Worm (Caenorhabditis elegans) whole organism, young adult: Measurements from ENCODE around the gene Y45G5AM.3.

ENCODE experiments used
- C06A6.2 ChIP-seq: fragments of 200-800 bp; sonication (Bioruptor generic); conservative IDR thresholded peaks from 2 replicates; pipeline ENCODE4 v1.3.6; 2022; ENCODE audit warnings: missing genetic modification characterization, missing compliant biosample characterization
- F39B2.1 ChIP-seq: fragments of 200-800 bp; sonication (Bioruptor generic); IDR thresholded peaks from 2 replicates; pipeline ENCODE4 v1.3.6; 2022; ENCODE audit warnings: missing genetic modification reagents, missing genetic modification characterization, missing compliant biosample characterization
- F49E8.2 ChIP-seq: sonication (generic microtip); optimal IDR thresholded peaks from 3 replicates; lab custom pipeline; 2017; ENCODE audit warnings: missing genetic modification characterization, mild to moderate bottlenecking, missing compliant biosample characterization, antibody characterized with exemption, moderate library complexity; ENCODE audit not compliant: insufficient read depth
- F55B11.4 ChIP-seq: sonication (generic microtip); optimal IDR thresholded peaks from 2 replicates; lab custom pipeline; 2016; ENCODE audit warnings: missing compliant biosample characterization, missing genetic modification characterization, borderline replicate concordance; ENCODE audit not compliant: insufficient read depth
- F57C9.4 ChIP-seq: sonication (generic microtip); optimal IDR thresholded peaks from 2 replicates; lab custom pipeline; 2017; ENCODE audit warnings: mild to moderate bottlenecking, missing genetic modification characterization, missing compliant biosample characterization
- T26A5.8 ChIP-seq: sonication (generic microtip); optimal IDR thresholded peaks from 2 replicates; lab custom pipeline; 2016; ENCODE audit warnings: missing genetic modification characterization, missing compliant biosample characterization
- aptf-2 ChIP-seq: fragments of 200-800 bp; sonication (Bioruptor generic); conservative IDR thresholded peaks from 2 replicates; pipeline ENCODE4 v1.3.6; 2022; ENCODE audit warnings: missing genetic modification reagents, missing genetic modification characterization, missing compliant biosample characterization
- atf-7 ChIP-seq: sonication (generic microtip); optimal IDR thresholded peaks from 2 replicates; lab custom pipeline; 2017; ENCODE audit warnings: mild to moderate bottlenecking, missing genetic modification characterization, missing compliant biosample characterization
- attf-5 ChIP-seq: fragments of 200-800 bp; sonication (Bioruptor generic); optimal IDR thresholded peaks from 2 replicates; lab custom pipeline; 2018; ENCODE audit warnings: mild to moderate bottlenecking, missing genetic modification characterization, missing compliant biosample characterization
- ceh-100 ChIP-seq: fragments of 200-800 bp; sonication (Bioruptor generic); IDR thresholded peaks from 2 replicates; pipeline ENCODE4 v1.3.6; 2022; ENCODE audit warnings: missing genetic modification reagents, missing genetic modification characterization, missing compliant biosample characterization
- ceh-91 ChIP-seq: fragments of 200-800 bp; sonication (Bioruptor generic); IDR thresholded peaks from 2 replicates; pipeline ENCODE4 v1.3.6; 2022; ENCODE audit warnings: missing genetic modification reagents, missing genetic modification characterization, missing compliant biosample characterization
- dpl-1 ChIP-seq: fragments of 150-350 bp; optimal IDR thresholded peaks from 2 replicates; lab custom pipeline; 2014; ENCODE audit warnings: missing biosample characterization, missing genetic modification reagents, missing genetic modification characterization
- egl-18 ChIP-seq: fragments of 200-800 bp; sonication (Bioruptor generic); IDR thresholded peaks from 2 replicates; pipeline ENCODE4 v1.3.6; 2022; ENCODE audit warnings: missing genetic modification reagents, missing genetic modification characterization, missing compliant biosample characterization
- egl-44 ChIP-seq: fragments of 200-800 bp; sonication (Bioruptor generic); IDR thresholded peaks from 2 replicates; pipeline ENCODE4 v1.3.6; 2022; ENCODE audit warnings: missing genetic modification reagents, missing genetic modification characterization, missing compliant biosample characterization
- egrh-3 ChIP-seq: fragments of 200-800 bp; sonication (Bioruptor generic); IDR thresholded peaks from 2 replicates; pipeline ENCODE4 v1.3.6; 2022; ENCODE audit warnings: missing genetic modification reagents, missing genetic modification characterization, missing compliant biosample characterization
- hlh-12 ChIP-seq: sonication (generic microtip); optimal IDR thresholded peaks from 2 replicates; lab custom pipeline; 2016; ENCODE audit warnings: missing genetic modification characterization, missing compliant biosample characterization
- hmg-1.2 ChIP-seq: fragments of 200-800 bp; sonication (Bioruptor generic); IDR thresholded peaks from 2 replicates; pipeline ENCODE4 v1.3.6; 2022; ENCODE audit warnings: missing genetic modification reagents, missing genetic modification characterization, missing compliant biosample characterization
- let-526 ChIP-seq: fragments of 200-800 bp; sonication (Bioruptor generic); IDR thresholded peaks from 2 replicates; pipeline ENCODE4 v1.3.6; 2022; ENCODE audit warnings: missing genetic modification reagents, missing genetic modification characterization, missing compliant biosample characterization
- lin-40 ChIP-seq: sonication (generic microtip); optimal IDR thresholded peaks from 2 replicates; lab custom pipeline; 2016; ENCODE audit warnings: missing genetic modification characterization, mild to moderate bottlenecking, missing compliant biosample characterization, missing genotype, missing genetic modification reagents
- lin-54 ChIP-seq: fragments of 200-800 bp; sonication (Bioruptor generic); optimal IDR thresholded peaks from 2 replicates; lab custom pipeline; 2018; ENCODE audit warnings: mild to moderate bottlenecking, missing genetic modification characterization, missing compliant biosample characterization
- lir-1 ChIP-seq: fragments of 200-800 bp; sonication (Bioruptor generic); conservative IDR thresholded peaks from 2 replicates; pipeline ENCODE4 v1.3.6; 2022; ENCODE audit warnings: missing genetic modification reagents, missing genetic modification characterization, missing compliant biosample characterization
- madf-6 ChIP-seq: fragments of 200-800 bp; sonication (Bioruptor generic); IDR thresholded peaks from 2 replicates; pipeline ENCODE4 v1.3.6; 2022; ENCODE audit warnings: missing genetic modification reagents, missing genetic modification characterization, missing compliant biosample characterization
- mcd-1 ChIP-seq: fragments of 200-800 bp; sonication (Bioruptor generic); IDR thresholded peaks from 2 replicates; pipeline ENCODE4 v1.3.6; 2022; ENCODE audit warnings: missing genetic modification reagents, missing genetic modification characterization, missing compliant biosample characterization
- mes-4 ChIP-seq: sonication (generic microtip); optimal IDR thresholded peaks from 2 replicates; lab custom pipeline; 2016; ENCODE audit warnings: missing genotype, missing genetic modification characterization, missing compliant biosample characterization
- nfya-2 ChIP-seq: fragments of 200-800 bp; sonication (Bioruptor generic); IDR thresholded peaks from 2 replicates; pipeline ENCODE4 v1.3.6; 2022; ENCODE audit warnings: missing genetic modification reagents, missing genetic modification characterization, missing compliant biosample characterization
- nfyb-1 ChIP-seq: fragments of 200-800 bp; sonication (Bioruptor generic); IDR thresholded peaks from 2 replicates; pipeline ENCODE4 v1.3.6; 2022; ENCODE audit warnings: missing genetic modification reagents, missing genetic modification characterization, missing compliant biosample characterization
- nhr-179 ChIP-seq: sonication (generic microtip); optimal IDR thresholded peaks from 2 replicates; lab custom pipeline; 2016; ENCODE audit warnings: mild to moderate bottlenecking, missing genetic modification characterization, missing compliant biosample characterization
- rcor-1 ChIP-seq: fragments of 200-800 bp; sonication (Bioruptor generic); IDR thresholded peaks from 2 replicates; pipeline ENCODE4 v1.3.6; 2022; ENCODE audit warnings: missing genetic modification reagents, missing genetic modification characterization, missing compliant biosample characterization
- rec-8 ChIP-seq, 2 experiments: sonication (generic microtip); optimal IDR thresholded peaks; 2 replicates each; lab custom pipeline; 2016; ENCODE audit warnings: mild to moderate bottlenecking in 2 of 2, missing genetic modification characterization in 2 of 2, missing genetic modification reagents in 2 of 2, missing genotype in 2 of 2, missing biosample characterization in 1 of 2, missing compliant biosample characterization in 1 of 2, moderate library complexity in 1 of 2
- snpc-1.1 ChIP-seq: sonication (generic microtip); optimal IDR thresholded peaks from 2 replicates; lab custom pipeline; 2017; ENCODE audit warnings: missing genetic modification characterization, mild to moderate bottlenecking, missing compliant biosample characterization, antibody characterized with exemption, moderate library complexity, missing genotype, missing genetic modification reagents; ENCODE audit not compliant: insufficient read depth
- snpc-4 ChIP-seq, 5 experiments: fragments of 150-350 bp in 1 of 5; sonication (generic microtip) in 4 of 5; optimal IDR thresholded peaks; 2 replicates each; lab custom pipeline; 2014 to 2018; ENCODE audit warnings: missing genetic modification characterization in 5 of 5, missing biosample characterization in 3 of 5, antibody characterized with exemption in 2 of 5, mild to moderate bottlenecking in 2 of 5, missing compliant biosample characterization in 2 of 5, missing genotype in 2 of 5, moderate library complexity in 2 of 5, missing genetic modification reagents in 1 of 5
- tbp1 ChIP-seq: fragments of 200-800 bp; sonication (Bioruptor generic); optimal IDR thresholded peaks from 2 replicates; lab custom pipeline; 2018; ENCODE audit warnings: mild to moderate bottlenecking, missing genetic modification characterization, missing compliant biosample characterization
- unc-130 ChIP-seq: sonication (generic microtip); optimal IDR thresholded peaks from 2 replicates; lab custom pipeline; 2016; ENCODE audit warnings: missing genetic modification reagents, missing genetic modification characterization, missing compliant biosample characterization
- zfh-2 ChIP-seq: fragments of 200-800 bp; sonication (Bioruptor generic); conservative IDR thresholded peaks from 2 replicates; pipeline ENCODE4 v1.3.6; 2022; ENCODE audit warnings: missing genetic modification reagents, missing genetic modification characterization, missing compliant biosample characterization
- ztf-18 ChIP-seq: sonication (generic microtip); optimal IDR thresholded peaks from 2 replicates; lab custom pipeline; 2016; ENCODE audit warnings: missing genotype, mild to moderate bottlenecking, missing genetic modification characterization, missing compliant biosample characterization
- ztf-28 ChIP-seq: fragments of 200-800 bp; sonication (Bioruptor generic); IDR thresholded peaks from 2 replicates; pipeline ENCODE4 v1.3.6; 2022; ENCODE audit warnings: missing genetic modification reagents, missing genetic modification characterization, missing compliant biosample characterization

Gene Y45G5AM.3

ce11 chrV:4181272-4181671 is 16.9 kb downstream of the Y45G5AM.3 start:
- TF ChIP-seq madf-6 (GFP tag; lab: Robert Waterston, UW) (peak; percentile 49), atf-7 (tag; lab: Kevin White, UChicago) (no peak)

ce11 chrV:4181727-4182126 is 17.4 kb downstream of the Y45G5AM.3 start:
- TF ChIP-seq zfh-2 (GFP tag; lab: Robert Waterston, UW), result no peak
- peak; percentile 76 for TF ChIP-seq ceh-100 (GFP tag; lab: Robert Waterston, UW)
- no peak for TF ChIP-seq nfya-2 (GFP tag; lab: Robert Waterston, UW)
- TF ChIP-seq T26A5.8, result no peak
- TF ChIP-seq dpl-1 (GFP tag; lab: Kevin White, UChicago), result no peak

DNA sequence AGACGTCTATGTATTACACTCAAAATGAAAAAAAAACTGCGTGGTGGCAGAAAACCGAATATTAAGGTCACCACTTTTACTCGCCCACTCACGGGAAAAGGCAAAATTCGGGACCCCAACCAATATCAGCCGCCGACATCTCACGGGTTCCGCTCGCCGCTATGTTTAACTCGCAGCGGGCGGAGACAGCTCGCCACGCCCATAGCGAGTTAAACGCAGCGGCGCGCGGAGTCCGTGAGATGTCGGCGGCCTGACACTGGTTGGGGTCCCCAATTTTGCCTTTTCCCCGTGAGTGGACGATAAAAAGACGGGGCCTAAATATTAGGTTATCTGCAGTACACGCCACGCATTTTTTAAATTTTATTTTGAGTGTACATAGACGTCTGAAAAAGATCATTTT is 18.2 kb downstream of the Y45G5AM.3 start:
- no peak for TF ChIP-seq nhr-179 (tag; lab: Kevin White, UChicago)
- TF ChIP-seq tbp1, result no peak
- no peak for TF ChIP-seq attf-5
- TF ChIP-seq mes-4 (tag; lab: Kevin White, UChicago), result no peak
- no peak for TF ChIP-seq mcd-1
- no peak for TF ChIP-seq ztf-18 (tag; lab: Kevin White, UChicago)
- TF ChIP-seq F49E8.2, result no peak
- no peak for TF ChIP-seq ztf-28 (GFP tag; lab: Robert Waterston, UW)
- TF ChIP-seq lin-40 (tag; lab: Kevin White, UChicago), result no peak
- TF ChIP-seq let-526, result no peak
- no peak for TF ChIP-seq F55B11.4
- TF ChIP-seq lir-1 (GFP tag; lab: Robert Waterston, UW), result no peak
- no peak for TF ChIP-seq nfyb-1 (GFP tag; lab: Robert Waterston, UW)
- TF ChIP-seq egrh-3, result peak; percentile 73
- peak; percentile 40 for TF ChIP-seq snpc-1.1
- no peak for TF ChIP-seq hlh-12 (tag; lab: Kevin White, UChicago)
- no peak for TF ChIP-seq rcor-1
- TF ChIP-seq C06A6.2 (GFP tag; lab: Robert Waterston, UW), result no peak
- no peak for TF ChIP-seq T26A5.8
- no peak for TF ChIP-seq lin-54 (GFP tag; lab: Kevin White, UChicago)
- TF ChIP-seq egl-18, result no peak
- TF ChIP-seq snpc-4 (GFP tag; optimal IDR thresholded peaks at IDR 0.05; lab: Kevin White, UChicago), result no peak
- TF ChIP-seq snpc-4 (tag; optimal IDR thresholded peaks at IDR 0.05; lab: Kevin White, UChicago), result peak in 2 of 4 experiments; percentile 86 to 89
- peak; percentile 54 for TF ChIP-seq hmg-1.2 (GFP tag; lab: Robert Waterston, UW)
- no peak for TF ChIP-seq unc-130
- TF ChIP-seq aptf-2, result no peak
- TF ChIP-seq F39B2.1, result no peak
- TF ChIP-seq rec-8 (tag; optimal IDR thresholded peaks at IDR 0.05; lab: Kevin White, UChicago), result no peak

DNA sequence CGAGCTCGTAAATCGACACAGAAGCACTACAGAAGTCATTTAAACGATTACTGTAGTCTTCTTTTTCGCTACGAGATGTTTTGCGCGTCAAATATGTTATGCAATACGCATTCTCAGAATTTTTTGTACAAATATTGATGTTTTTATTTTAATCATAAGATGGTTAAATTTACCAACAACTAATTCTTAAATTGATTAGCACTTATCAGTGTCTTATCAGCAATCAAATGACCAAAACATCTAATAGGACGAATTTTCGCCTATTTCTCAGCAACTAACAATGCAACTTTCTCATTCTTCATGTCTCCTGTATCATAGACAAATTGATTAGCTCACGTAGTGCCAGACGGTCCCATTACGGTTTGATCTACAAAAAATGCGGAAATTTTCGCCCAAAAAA is 21.5 kb downstream of the Y45G5AM.3 start:
- TF ChIP-seq F55B11.4 (no peak), F49E8.2 (no peak), F57C9.4 (tag; lab: Kevin White, UChicago) (no peak), egl-44 (GFP tag; lab: Robert Waterston, UW) (no peak), ceh-91 (GFP tag; lab: Robert Waterston, UW) (no peak), zfh-2 (GFP tag; lab: Robert Waterston, UW) (no peak), tbp1 (no peak), nhr-179 (tag; lab: Kevin White, UChicago) (no peak)
